Worm (Caenorhabditis elegans): ENCODE measurements around the gene F42H10.6.

F42H10.6 gene

DNA sequence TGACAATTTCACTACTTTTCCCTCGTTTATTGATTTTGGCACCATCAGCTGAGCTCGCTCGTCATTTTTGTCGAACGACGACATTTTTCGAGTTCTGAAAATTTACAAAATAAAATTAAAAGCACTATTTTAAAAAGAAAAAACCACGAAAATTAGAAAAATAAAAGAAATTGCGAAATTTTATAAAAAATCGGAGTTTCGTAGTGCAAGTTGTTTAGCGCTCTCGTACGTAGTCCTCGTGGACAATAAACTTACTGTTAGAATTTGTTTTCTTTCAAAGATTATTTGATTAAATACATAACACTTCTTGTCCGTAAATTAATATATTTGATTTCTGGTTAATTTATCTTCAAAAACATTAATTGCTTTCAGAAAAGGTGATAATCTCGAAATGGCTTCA is 10.0 kb upstream of the F42H10.6 start, which contains the start of the genes ess-2 and F42H10.2 (continued):
- peak in 1 of 6 experiments; percentile 26 for TF ChIP-seq elt-3 (tag; optimal IDR thresholded peaks at IDR 0.05)
- no peak for TF ChIP-seq unc-130 (tag; optimal IDR thresholded peaks at IDR 0.05)
- no peak for TF ChIP-seq nhr-237 (tag; optimal IDR thresholded peaks at IDR 0.05)
- TF ChIP-seq nhr-76 (tag; optimal IDR thresholded peaks at IDR 0.05), result no peak
- TF ChIP-seq lsy-2 (tag; optimal IDR thresholded peaks at IDR 0.05), result peak; percentile 64 to 87
- TF ChIP-seq alr-1 (tag; optimal IDR thresholded peaks at IDR 0.05; ENCODE audit: borderline replicate concordance), result no peak

DNA sequence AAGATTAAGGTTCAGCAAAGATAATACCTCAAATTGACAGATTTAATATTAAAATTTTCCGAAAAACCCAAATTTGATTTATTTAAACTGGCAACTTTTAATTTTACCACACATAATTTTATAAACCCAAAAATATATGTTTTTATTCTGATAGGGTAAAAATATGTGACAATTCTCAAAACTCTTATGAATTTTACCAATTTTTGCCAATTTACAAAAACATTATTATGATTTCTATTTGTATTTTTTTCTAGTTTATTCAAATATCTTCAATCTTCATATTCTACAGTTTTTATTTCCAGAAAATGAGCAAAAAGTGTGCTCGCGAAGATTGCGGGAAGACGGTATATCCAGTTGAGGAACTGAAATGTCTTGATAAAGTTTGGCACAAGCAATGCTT is 3.6 kb upstream of the F42H10.6 start, which contains the start of gene F42H10.3:
Gene F42H10.3, plus strand, starts transcription at position 301 of the 400 bp plus-strand sequence.
- TF ChIP-seq nhr-237 (tag; optimal IDR thresholded peaks at IDR 0.05), result no peak
- TF ChIP-seq nhr-85 (tag), result no peak
- TF ChIP-seq snu-23 (GFP tag; optimal IDR thresholded peaks at IDR 0.05), result no peak
- TF ChIP-seq xbp-1 (tag; optimal IDR thresholded peaks at IDR 0.05), result no peak
- no peak for TF ChIP-seq nhr-28 (tag; optimal IDR thresholded peaks at IDR 0.05)
- no peak for TF ChIP-seq tlp-1 (tag; optimal IDR thresholded peaks at IDR 0.05)
- no peak for TF ChIP-seq unc-30 (tag; optimal IDR thresholded peaks at IDR 0.05)
- TF ChIP-seq lin-13 (GFP tag; optimal IDR thresholded peaks at IDR 0.05), result no peak
- TF ChIP-seq lsy-2 (tag; optimal IDR thresholded peaks at IDR 0.05), result no peak
- no peak for TF ChIP-seq fkh-10 (GFP tag; optimal IDR thresholded peaks at IDR 0.05)
- TF ChIP-seq ceh-90 (tag; optimal IDR thresholded peaks at IDR 0.05), result no peak
- TF ChIP-seq irx-1 (tag; optimal IDR thresholded peaks at IDR 0.05), result no peak
- TF ChIP-seq zip-4 (GFP tag; optimal IDR thresholded peaks at IDR 0.05), result no peak
- TF ChIP-seq unc-62 (GFP tag; optimal IDR thresholded peaks at IDR 0.05), result no peak
- TF ChIP-seq pag-3 (tag; optimal IDR thresholded peaks at IDR 0.05; ENCODE audit: borderline replicate concordance, insufficient read depth), result no peak
- TF ChIP-seq lin-35 (GFP tag; optimal IDR thresholded peaks at IDR 0.05), result no peak
- TF ChIP-seq Y116A8C.19 (tag; optimal IDR thresholded peaks at IDR 0.05; ENCODE audit: borderline replicate concordance), result no peak
- no peak for TF ChIP-seq nhr-76 (tag; optimal IDR thresholded peaks at IDR 0.05)
- no peak for TF ChIP-seq tbx-2 (tag; optimal IDR thresholded peaks at IDR 0.05)
- no peak for TF ChIP-seq egl-27 (tag; optimal IDR thresholded peaks at IDR 0.05)

DNA sequence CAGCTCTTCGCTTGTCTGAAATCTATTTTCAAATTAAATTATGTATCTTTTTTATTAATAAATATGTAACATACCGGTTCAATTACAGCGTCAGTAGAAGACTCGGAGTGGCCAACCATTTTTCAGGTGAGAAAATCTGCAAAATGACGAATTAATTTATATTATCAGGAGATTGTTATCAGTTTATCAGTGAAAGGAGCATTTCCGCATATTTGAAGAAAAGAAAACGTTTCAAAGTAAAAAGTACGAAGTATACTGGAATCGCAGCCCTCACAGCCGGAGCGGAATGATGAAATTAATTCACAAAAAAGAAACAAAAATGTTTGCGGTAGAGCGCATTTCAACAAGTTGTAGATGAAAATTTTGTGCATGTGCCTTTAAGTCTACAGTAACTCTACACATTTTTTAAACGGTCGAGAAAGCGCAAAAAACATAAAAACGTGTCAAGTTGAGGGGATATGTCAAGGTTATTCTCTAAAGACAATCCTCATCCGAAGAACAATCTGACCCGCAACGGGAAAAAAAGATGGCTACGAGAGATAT is 862 bp downstream of the F42H10.6 start:
- no peak for TF ChIP-seq unc-98 (GFP tag; IDR thresholded peaks at IDR 0.05)
- TF ChIP-seq alr-1 (tag; optimal IDR thresholded peaks at IDR 0.05; ENCODE audit: borderline replicate concordance), result no peak
- TF ChIP-seq Y116A8C.19 (tag; optimal IDR thresholded peaks at IDR 0.05; ENCODE audit: borderline replicate concordance), result no peak
- TF ChIP-seq tlp-1 (tag; optimal IDR thresholded peaks at IDR 0.05), result no peak
- peak; percentile 15 for TF ChIP-seq pqm-1 (tag; optimal IDR thresholded peaks at IDR 0.05)
- peak; percentile 73 for TF ChIP-seq elt-2 (tag; optimal IDR thresholded peaks at IDR 0.05)

DNA sequence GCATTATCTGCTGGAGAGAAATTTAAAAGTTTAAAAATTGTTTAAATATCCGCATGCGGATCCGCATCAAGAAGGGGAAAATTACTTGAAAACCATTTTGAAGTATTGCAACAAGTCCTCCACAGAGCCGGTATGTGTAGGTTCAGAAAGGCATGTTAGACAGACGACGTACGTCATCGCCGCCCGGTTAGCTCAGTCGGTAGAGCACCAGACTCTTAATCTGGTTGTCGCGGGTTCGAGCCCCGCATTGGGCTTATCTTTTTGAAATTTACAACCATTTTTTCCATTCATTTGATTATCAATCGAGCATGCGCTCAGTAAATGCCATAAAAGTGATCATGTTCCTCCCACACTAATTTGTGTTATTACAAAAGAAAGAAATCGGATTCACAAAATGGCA is 7.0 kb downstream of the F42H10.6 start:
- TF ChIP-seq hpl-2 (GFP tag; optimal IDR thresholded peaks at IDR 0.05), result no peak
- TF ChIP-seq tbx-2 (tag; optimal IDR thresholded peaks at IDR 0.05), result no peak
- no peak for TF ChIP-seq nhr-76 (tag; optimal IDR thresholded peaks at IDR 0.05)
- TF ChIP-seq rnt-1 (tag; optimal IDR thresholded peaks at IDR 0.05), result no peak
- TF ChIP-seq nhr-85 (tag), result no peak
- TF ChIP-seq lin-35 (GFP tag; optimal IDR thresholded peaks at IDR 0.05), result no peak
- TF ChIP-seq swsn-7 (tag; optimal IDR thresholded peaks at IDR 0.05), result no peak
- TF ChIP-seq unc-86 (tag; optimal IDR thresholded peaks at IDR 0.05), result no peak
- no peak for TF ChIP-seq jun-1 (tag; optimal IDR thresholded peaks at IDR 0.05)
- no peak for TF ChIP-seq nhr-237 (tag; optimal IDR thresholded peaks at IDR 0.05)
- TF ChIP-seq hlh-17 (GFP tag; optimal IDR thresholded peaks at IDR 0.05; ENCODE audit: borderline replicate concordance), result no peak

DNA sequence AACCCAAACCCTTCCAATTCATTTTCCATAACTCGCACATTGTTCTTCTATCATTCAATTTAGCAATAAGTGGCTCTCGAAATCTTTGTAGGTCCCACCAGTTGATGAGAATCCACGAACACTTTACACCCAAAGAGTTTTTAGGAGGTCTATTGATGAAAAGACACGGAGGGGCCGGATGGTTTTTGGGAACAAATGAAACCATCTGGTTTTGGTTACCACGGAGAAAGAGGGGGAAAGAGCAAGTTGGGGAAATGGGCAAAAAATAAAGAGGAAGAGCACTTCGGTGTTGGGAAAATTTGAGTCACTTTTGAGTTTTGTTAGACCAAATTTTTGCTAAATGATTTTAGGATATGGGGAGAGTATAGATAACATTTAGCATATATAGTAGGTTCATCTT is 12.7 kb downstream of the F42H10.6 start:
- TF ChIP-seq elt-3 (tag; optimal IDR thresholded peaks at IDR 0.05) (no peak), dsc-1 (tag; optimal IDR thresholded peaks at IDR 0.05) (peak; percentile 51), hlh-4 (tag; optimal IDR thresholded peaks at IDR 0.05) (no peak), nhr-77 (tag; optimal IDR thresholded peaks at IDR 0.05) (no peak), unc-30 (tag; optimal IDR thresholded peaks at IDR 0.05) (no peak), fkh-8 (tag; optimal IDR thresholded peaks at IDR 0.05) (no peak), unc-130 (tag; optimal IDR thresholded peaks at IDR 0.05) (no peak)
